Fruit fly (Drosophila melanogaster): ENCODE data around the gene CG8840.

dm6 chr2L:3371776-3372383, 38.5 kb upstream of the CG8840 start:
- TF ChIP-seq CTCF (optimal IDR thresholded peaks at IDR 0.05) (no peak), CG8478 (optimal IDR thresholded peaks at IDR 0.05) (no peak)

All from S2 (cell line).